Fruit fly (Drosophila melanogaster): ENCODE measurements around the gene CG13358.

Gene CG13358

dm6 chrX:767928-768327 is 36.8 kb downstream of the CG13358 start:
- TF ChIP-seq ttk (optimal IDR thresholded peaks at IDR 0.05) (no peak), Sin3A (optimal IDR thresholded peaks at IDR 0.05) (no peak), insv (optimal IDR thresholded peaks at IDR 0.05) (no peak), h (optimal IDR thresholded peaks at IDR 0.05) (no peak), psq (optimal IDR thresholded peaks at IDR 0.05) (no peak), Myc (optimal IDR thresholded peaks at IDR 0.05) (no peak)

- TF ChIP-seq Sin3A (optimal IDR thresholded peaks at IDR 0.05), result no peak
Measured at dm6 chrX:766094-766493, 38.6 kb downstream of the CG13358 start.

dm6 chrX:765039-765508 is 39.6 kb downstream of the CG13358 start, which contains the start of gene RpL22:
Gene RpL22, minus strand, starts transcription at chrX:765130.
- TF ChIP-seq insv (optimal IDR thresholded peaks at IDR 0.05) (no peak), psq (optimal IDR thresholded peaks at IDR 0.05) (no peak), ttk (optimal IDR thresholded peaks at IDR 0.05) (no peak), h (optimal IDR thresholded peaks at IDR 0.05) (no peak), Myc (optimal IDR thresholded peaks at IDR 0.05) (no peak), Sin3A (optimal IDR thresholded peaks at IDR 0.05) (no peak)

dm6 chrX:762047-762446 is 42.7 kb downstream of the CG13358 start:
- TF ChIP-seq insv (optimal IDR thresholded peaks at IDR 0.05), result no peak
- TF ChIP-seq Myc (optimal IDR thresholded peaks at IDR 0.05), result no peak
- TF ChIP-seq Sin3A (optimal IDR thresholded peaks at IDR 0.05), result no peak
- no peak for TF ChIP-seq h (optimal IDR thresholded peaks at IDR 0.05)
- TF ChIP-seq ttk (optimal IDR thresholded peaks at IDR 0.05), result no peak
- TF ChIP-seq psq (optimal IDR thresholded peaks at IDR 0.05), result no peak

dm6 chrX:758892-759621 is 45.7 kb downstream of the CG13358 start, which contains the start of gene CG5273:
Gene CG5273, plus strand, starts transcription at chrX:759594.
- TF ChIP-seq Sin3A (optimal IDR thresholded peaks at IDR 0.05) (no peak), insv (optimal IDR thresholded peaks at IDR 0.05) (no peak), ttk (optimal IDR thresholded peaks at IDR 0.05) (no peak), Myc (optimal IDR thresholded peaks at IDR 0.05) (no peak), h (optimal IDR thresholded peaks at IDR 0.05) (no peak), psq (optimal IDR thresholded peaks at IDR 0.05) (no peak)

- TF ChIP-seq insv (optimal IDR thresholded peaks at IDR 0.05) (no peak), Myc (optimal IDR thresholded peaks at IDR 0.05) (no peak), psq (optimal IDR thresholded peaks at IDR 0.05) (no peak), ttk (optimal IDR thresholded peaks at IDR 0.05) (no peak), h (optimal IDR thresholded peaks at IDR 0.05) (no peak), Sin3A (optimal IDR thresholded peaks at IDR 0.05) (no peak)
Measured at dm6 chrX:756856-757255, 47.9 kb downstream of the CG13358 start.

dm6 chrX:755642-756332 is 48.9 kb downstream of the CG13358 start:
- TF ChIP-seq psq (optimal IDR thresholded peaks at IDR 0.05), result no peak
- no peak for TF ChIP-seq Sin3A (optimal IDR thresholded peaks at IDR 0.05)
- TF ChIP-seq insv (optimal IDR thresholded peaks at IDR 0.05), result no peak

dm6 chrX:753553-753952 is 51.2 kb downstream of the CG13358 start, which contains the start of gene CG13361:
Gene CG13361, minus strand, starts transcription at chrX:753653.
- TF ChIP-seq h (optimal IDR thresholded peaks at IDR 0.05) (no peak), insv (optimal IDR thresholded peaks at IDR 0.05) (no peak), Myc (optimal IDR thresholded peaks at IDR 0.05) (no peak), ttk (optimal IDR thresholded peaks at IDR 0.05) (no peak), Sin3A (optimal IDR thresholded peaks at IDR 0.05) (no peak), psq (optimal IDR thresholded peaks at IDR 0.05) (no peak)

All from Kc167 (cell line).